Worm (Caenorhabditis elegans) whole organism, L2 larva: Measurements from ENCODE around the gene C25E10.13.

Experiments
- C34F6.9 ChIP-seq: fragments of 150-350 bp; optimal IDR thresholded peaks from 2 replicates; lab custom pipeline; 2014; ENCODE audit warnings: missing biosample characterization, missing genetic modification characterization
- F13H6.1 ChIP-seq: sonication (generic microtip); optimal IDR thresholded peaks from 2 replicates; lab custom pipeline; 2016; ENCODE audit warnings: missing genetic modification characterization, missing compliant biosample characterization
- R02D3.7 ChIP-seq: fragments of 150-350 bp; optimal IDR thresholded peaks from 2 replicates; lab custom pipeline; 2014; ENCODE audit warnings: missing biosample characterization, missing genetic modification characterization
- Y55F3AM.14 ChIP-seq: fragments of 200-800 bp; sonication (Bioruptor generic); optimal IDR thresholded peaks from 2 replicates; lab custom pipeline; 2018; ENCODE audit warnings: mild to moderate bottlenecking, missing genetic modification characterization, missing compliant biosample characterization
- ZK546.5 ChIP-seq: sonication (generic microtip); optimal IDR thresholded peaks from 2 replicates; lab custom pipeline; 2017; ENCODE audit warnings: missing biosample characterization, missing genetic modification characterization
- aly-2 ChIP-seq: fragments of 150-350 bp; optimal IDR thresholded peaks from 2 replicates; lab custom pipeline; 2014; ENCODE audit warnings: missing biosample characterization, missing genetic modification characterization
- ama-1 ChIP-seq: fragments of 150-350 bp; optimal IDR thresholded peaks from 2 replicates; lab custom pipeline; 2018; ENCODE audit warnings: inconsistent platforms
- ceh-16 ChIP-seq: fragments of 150-350 bp; optimal IDR thresholded peaks from 2 replicates; lab custom pipeline; 2014; ENCODE audit warnings: missing biosample characterization, missing genetic modification characterization
- ceh-82 ChIP-seq: fragments of 150-350 bp; optimal IDR thresholded peaks from 2 replicates; lab custom pipeline; 2014; ENCODE audit warnings: missing biosample characterization, missing genetic modification characterization
- crh-2 ChIP-seq: sonication (generic microtip); optimal IDR thresholded peaks from 2 replicates; lab custom pipeline; 2017; ENCODE audit warnings: missing biosample characterization, missing genetic modification characterization
- fos-1 ChIP-seq: fragments of 150-350 bp; optimal IDR thresholded peaks from 2 replicates; lab custom pipeline; 2014; ENCODE audit warnings: missing biosample characterization, missing genetic modification characterization
- lin-11 ChIP-seq: fragments of 150-350 bp; sonication (generic microtip); optimal IDR thresholded peaks from 2 replicates; lab custom pipeline; 2014; ENCODE audit warnings: missing biosample characterization, missing genetic modification characterization, inconsistent platforms, mixed read lengths
- lin-39 ChIP-seq: fragments of 150-350 bp; optimal IDR thresholded peaks from 2 replicates; lab custom pipeline; 2014; ENCODE audit warnings: missing biosample characterization, missing genetic modification reagents, missing genetic modification characterization
- lsy-2 ChIP-seq, 2 experiments: fragments of 150-350 bp in 1 of 2; sonication (generic microtip) in 1 of 2; optimal IDR thresholded peaks; 2 replicates each; lab custom pipeline; 2014 to 2017; ENCODE audit warnings: missing biosample characterization in 2 of 2, missing genetic modification characterization in 2 of 2
- mab-5 ChIP-seq: fragments of 150-350 bp; optimal IDR thresholded peaks from 2 replicates; lab custom pipeline; 2014; ENCODE audit warnings: missing biosample characterization, missing genetic modification characterization
- mdl-1 ChIP-seq, 2 experiments: fragments of 150-350 bp in 1 of 2; sonication (generic microtip) in 1 of 2; optimal IDR thresholded peaks; 2 replicates each; lab custom pipeline; 2017; ENCODE audit warnings: missing biosample characterization in 2 of 2, missing genetic modification characterization in 2 of 2
- nhr-10 ChIP-seq: sonication (generic microtip); optimal IDR thresholded peaks from 2 replicates; lab custom pipeline; 2017; ENCODE audit warnings: missing biosample characterization, missing genetic modification characterization
- nhr-11 ChIP-seq: fragments of 150-350 bp; optimal IDR thresholded peaks from 2 replicates; lab custom pipeline; 2014; ENCODE audit warnings: missing biosample characterization, missing genetic modification characterization
- nhr-12 ChIP-seq: fragments of 150-350 bp; optimal IDR thresholded peaks from 2 replicates; lab custom pipeline; 2014; ENCODE audit warnings: missing biosample characterization, missing genetic modification characterization
- nhr-129 ChIP-seq: fragments of 150-350 bp; optimal IDR thresholded peaks from 2 replicates; lab custom pipeline; 2014; ENCODE audit warnings: missing biosample characterization, missing genetic modification characterization
- nhr-21 ChIP-seq: fragments of 150-350 bp; optimal IDR thresholded peaks from 2 replicates; lab custom pipeline; 2014; ENCODE audit warnings: missing biosample characterization, missing genetic modification characterization
- nhr-23 ChIP-seq: fragments of 150-350 bp; optimal IDR thresholded peaks from 2 replicates; lab custom pipeline; 2014; ENCODE audit warnings: missing biosample characterization, missing genetic modification reagents, missing genetic modification characterization
- nhr-25 ChIP-seq: fragments of 150-350 bp; sonication (generic microtip); optimal IDR thresholded peaks from 3 replicates; lab custom pipeline; 2014; ENCODE audit warnings: missing biosample characterization, missing genetic modification characterization
- nhr-6 ChIP-seq: fragments of 150-350 bp; optimal IDR thresholded peaks from 2 replicates; lab custom pipeline; 2014; ENCODE audit warnings: missing biosample characterization, missing genetic modification characterization
- peb-1 ChIP-seq: fragments of 150-350 bp; optimal IDR thresholded peaks from 2 replicates; lab custom pipeline; 2014; ENCODE audit warnings: missing biosample characterization, missing genetic modification characterization
- sem-4 ChIP-seq: fragments of 150-350 bp; optimal IDR thresholded peaks from 2 replicates; lab custom pipeline; 2014; ENCODE audit warnings: missing biosample characterization, missing genetic modification reagents, missing genetic modification characterization
- skn-1 ChIP-seq: sonication (generic microtip); optimal IDR thresholded peaks from 2 replicates; lab custom pipeline; 2017; ENCODE audit warnings: missing biosample characterization, missing genetic modification characterization
- sma-3 ChIP-seq: sonication (generic microtip); optimal IDR thresholded peaks from 2 replicates; lab custom pipeline; 2016; ENCODE audit warnings: missing genetic modification reagents, missing genetic modification characterization, missing compliant biosample characterization
- sma-9 ChIP-seq, 2 experiments: fragments of 150-350 bp in 1 of 2; sonication (generic microtip) in 1 of 2; optimal IDR thresholded peaks; 2 replicates each; lab custom pipeline; 2014 to 2016; ENCODE audit warnings: missing genetic modification characterization in 2 of 2, mild to moderate bottlenecking in 1 of 2, missing biosample characterization in 1 of 2, missing compliant biosample characterization in 1 of 2, missing genetic modification reagents in 1 of 2, moderate library complexity in 1 of 2
- snpc-4 ChIP-seq: fragments of 150-350 bp; optimal IDR thresholded peaks from 2 replicates; lab custom pipeline; 2014; ENCODE audit warnings: missing biosample characterization, missing genetic modification characterization
- unc-55 ChIP-seq: fragments of 150-350 bp; sonication (generic microtip); optimal IDR thresholded peaks from 3 replicates; lab custom pipeline; 2014; ENCODE audit warnings: missing biosample characterization, missing genetic modification reagents, missing genetic modification characterization
- unc-62 ChIP-seq: fragments of 150-350 bp; optimal IDR thresholded peaks from 2 replicates; lab custom pipeline; 2014; ENCODE audit warnings: missing biosample characterization, missing genetic modification reagents, missing genetic modification characterization
- zag-1 ChIP-seq: fragments of 150-350 bp; optimal IDR thresholded peaks from 2 replicates; lab custom pipeline; 2014; ENCODE audit warnings: missing biosample characterization, missing genetic modification characterization
- ztf-1 ChIP-seq: fragments of 200-800 bp; sonication (Bioruptor generic); conservative IDR thresholded peaks from 2 replicates; pipeline ENCODE4 v1.3.6; 2022; ENCODE audit warnings: missing genetic modification characterization, missing compliant biosample characterization
- ztf-11 ChIP-seq: sonication (generic microtip); optimal IDR thresholded peaks from 2 replicates; lab custom pipeline; 2017; ENCODE audit warnings: missing biosample characterization, missing genetic modification characterization
- ztf-4 ChIP-seq: fragments of 150-350 bp; optimal IDR thresholded peaks from 2 replicates; lab custom pipeline; 2014; ENCODE audit warnings: missing biosample characterization, missing genetic modification characterization

C25E10.13 gene

DNA sequence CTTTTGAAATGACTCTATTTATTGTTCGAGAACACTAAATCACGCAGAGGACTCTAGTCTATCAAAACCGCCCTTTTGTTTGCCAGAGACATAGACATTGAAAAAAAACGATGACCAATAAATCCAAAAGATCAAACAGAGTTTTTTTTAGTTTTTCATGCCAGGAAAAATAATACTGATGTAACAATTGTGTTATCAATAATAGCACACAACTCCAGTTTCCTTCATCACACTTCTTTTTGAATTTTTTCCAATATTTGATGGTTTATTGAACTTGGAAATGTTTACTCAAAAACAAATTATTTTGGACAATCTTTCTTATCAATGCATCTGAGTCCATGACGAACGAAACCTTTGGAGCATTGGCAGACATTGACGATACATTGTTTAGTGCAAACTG, 5.6 kb upstream of the C25E10.13 start, which contains the start of gene C25E10.8:
TSS of gene C25E10.8 (minus strand) at position 101 of the 400 bp plus-strand sequence.
- TF ChIP-seq nhr-25 (tag; lab: Kevin White, UChicago) (no peak), nhr-21 (tag; lab: Kevin White, UChicago) (no peak), ceh-82 (no peak)

DNA sequence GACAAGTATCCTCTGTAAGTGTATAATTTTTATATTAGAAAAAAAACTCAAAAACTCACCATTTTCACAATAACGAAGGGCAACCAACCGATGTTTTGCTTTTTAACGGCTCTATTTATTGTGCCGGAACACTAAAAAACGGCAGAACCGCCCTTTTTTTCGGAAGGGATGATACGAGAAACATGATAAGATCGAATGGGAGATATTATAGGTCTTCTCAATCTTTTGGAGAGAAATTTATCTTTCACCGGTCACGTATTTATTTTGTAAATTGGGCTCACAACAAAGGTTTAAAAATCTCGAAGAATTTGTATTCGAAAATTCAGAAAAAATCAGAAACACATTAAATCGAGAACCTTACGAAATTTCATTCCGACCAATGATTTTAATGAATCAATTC, 4.8 kb upstream of the C25E10.13 start, which contains the start of gene swm-1:
TSS of gene swm-1 (minus strand) at position 101 of the 400 bp plus-strand sequence.
- TF ChIP-seq skn-1 (tag; lab: Kevin White, UChicago) (no peak), fos-1 (tag; lab: Kevin White, UChicago) (no peak), ztf-1 (no peak), sma-3 (no peak), nhr-11 (no peak), nhr-12 (tag; lab: Kevin White, UChicago) (no peak), nhr-6 (tag; lab: Kevin White, UChicago) (no peak), nhr-129 (tag; lab: Kevin White, UChicago) (no peak)

DNA sequence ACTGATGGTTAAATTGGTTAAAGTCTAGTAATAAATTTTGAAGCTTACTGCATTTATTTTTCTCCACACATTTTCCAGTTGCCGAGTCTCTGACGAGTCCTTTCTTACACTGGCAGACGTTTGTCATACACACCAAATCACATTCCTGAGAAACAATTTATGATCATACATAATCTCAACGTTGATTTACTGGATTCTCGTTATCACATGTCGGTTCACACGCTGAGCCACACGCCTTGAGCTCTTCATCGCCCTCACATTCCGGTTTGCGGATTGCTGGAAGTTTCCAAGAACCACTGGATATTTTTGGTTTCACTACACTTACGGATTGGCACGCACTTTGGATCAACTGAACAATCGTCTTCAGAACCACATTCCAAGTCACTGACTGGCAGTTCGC, 3.9 kb upstream of the C25E10.13 start:
- TF ChIP-seq sem-4 (tag; lab: Kevin White, UChicago), result no peak
- TF ChIP-seq nhr-21 (tag; lab: Kevin White, UChicago), result peak; percentile 11

DNA sequence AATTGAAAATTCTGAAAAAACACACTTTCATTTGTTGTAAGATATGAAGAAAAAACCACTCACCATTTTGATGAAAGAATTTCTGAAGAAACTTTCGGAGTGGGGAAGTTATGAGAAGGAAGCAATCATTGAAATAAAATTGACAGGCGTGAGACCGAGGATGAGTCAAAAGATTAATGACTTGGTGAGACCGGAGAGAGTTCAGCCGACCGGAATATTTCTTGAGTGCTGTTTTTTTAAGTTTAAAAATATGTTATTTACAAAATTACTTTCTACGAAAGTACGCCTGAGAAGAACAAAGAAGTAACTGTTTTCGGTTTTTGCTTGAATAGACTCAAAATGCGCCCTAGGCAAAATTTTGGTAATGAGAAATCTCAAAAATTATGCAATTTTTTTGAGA, 3.3 kb upstream of the C25E10.13 start, which contains the start of gene C25E10.10:
TSS of gene C25E10.10 (minus strand) at position 101 of the 400 bp plus-strand sequence.
- TF ChIP-seq F13H6.1 (tag; lab: Kevin White, UChicago) (no peak), ztf-11 (no peak), skn-1 (tag; lab: Kevin White, UChicago) (no peak), ama-1 (lab: Kevin White, UChicago) (no peak), ZK546.5 (tag; lab: Kevin White, UChicago) (no peak), mdl-1 (tag; optimal IDR thresholded peaks at IDR 0.05; lab: Kevin White, UChicago) (no peak), peb-1 (tag; lab: Kevin White, UChicago) (no peak), nhr-6 (tag; lab: Kevin White, UChicago) (no peak), nhr-12 (tag; lab: Kevin White, UChicago) (no peak), fos-1 (tag; lab: Kevin White, UChicago) (no peak), snpc-4 (no peak), unc-62 (GFP tag; lab: Kevin White, UChicago) (no peak), crh-2 (tag; lab: Kevin White, UChicago) (no peak), lin-39 (tag; lab: Kevin White, UChicago) (no peak), nhr-21 (tag; lab: Kevin White, UChicago) (no peak), mab-5 (no peak)

DNA sequence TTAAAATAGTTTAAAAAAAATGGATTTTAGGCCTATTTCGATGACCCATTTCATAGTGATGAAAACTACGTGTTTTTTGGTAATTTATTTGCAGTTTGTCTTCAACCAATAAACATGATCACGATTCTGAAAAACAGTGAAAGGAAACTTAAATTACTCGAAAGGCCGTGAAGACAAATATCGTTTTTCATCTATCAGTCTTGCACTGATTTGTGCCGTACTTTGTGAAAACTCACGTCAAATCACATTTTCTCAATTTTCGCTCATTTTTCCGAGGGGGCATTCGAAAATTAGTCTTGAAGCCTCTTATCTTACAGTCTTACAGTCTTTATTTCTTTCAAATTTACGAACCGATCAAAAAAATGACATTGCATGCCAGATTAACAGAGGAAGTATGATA, 896 bp upstream of the C25E10.13 start, which contains the start of gene C25E10.11:
TSS of gene C25E10.11 (minus strand) at position 101 of the 400 bp plus-strand sequence.
- no peak for TF ChIP-seq ceh-16 (tag; lab: Kevin White, UChicago)
- TF ChIP-seq aly-2 (tag; lab: Kevin White, UChicago), result no peak
- no peak for TF ChIP-seq snpc-4
- TF ChIP-seq nhr-10, result no peak
- TF ChIP-seq nhr-23 (tag; lab: Kevin White, UChicago), result no peak
- no peak for TF ChIP-seq R02D3.7 (tag; lab: Kevin White, UChicago)
- TF ChIP-seq ztf-4 (tag; lab: Kevin White, UChicago), result no peak
- no peak for TF ChIP-seq ztf-11
- TF ChIP-seq ZK546.5 (tag; lab: Kevin White, UChicago), result no peak
- no peak for TF ChIP-seq nhr-6 (tag; lab: Kevin White, UChicago)
- TF ChIP-seq nhr-25 (tag; lab: Kevin White, UChicago), result no peak
- TF ChIP-seq lin-39 (tag; lab: Kevin White, UChicago), result no peak
- no peak for TF ChIP-seq sma-9 (GFP tag; optimal IDR thresholded peaks at IDR 0.05; lab: Kevin White, UChicago)
- no peak for TF ChIP-seq sma-9 (tag; optimal IDR thresholded peaks at IDR 0.05; lab: Kevin White, UChicago)
- no peak for TF ChIP-seq skn-1 (tag; lab: Kevin White, UChicago)
- TF ChIP-seq Y55F3AM.14, result no peak
- TF ChIP-seq nhr-129 (tag; lab: Kevin White, UChicago), result no peak
- TF ChIP-seq unc-55 (GFP tag; lab: Kevin White, UChicago), result no peak

DNA sequence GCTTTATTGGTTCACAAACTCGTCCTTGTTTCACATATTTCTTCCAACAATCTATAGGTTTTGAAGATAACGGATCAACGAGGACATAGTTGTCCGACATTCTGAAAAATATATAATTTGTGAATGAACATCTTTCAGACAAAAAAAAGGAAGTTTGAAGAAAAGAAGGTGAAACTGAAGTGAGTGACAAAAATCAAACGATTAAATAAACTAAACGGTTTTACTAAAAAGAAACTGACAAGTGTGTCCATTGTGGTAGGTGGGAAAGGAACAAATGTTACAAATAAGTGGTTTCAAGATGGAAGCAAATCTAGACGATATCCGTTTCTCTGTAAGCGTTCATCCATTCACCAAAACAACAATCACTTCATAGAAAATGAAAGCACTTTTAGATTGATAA, 2.8 kb downstream of the C25E10.13 start, which contains the start of gene C25E10.12:
TSS of gene C25E10.12 (minus strand) at position 101 of the 400 bp plus-strand sequence.
- no peak for TF ChIP-seq zag-1 (tag; lab: Kevin White, UChicago)
- TF ChIP-seq lsy-2 (tag; optimal IDR thresholded peaks at IDR 0.05; lab: Kevin White, UChicago), result no peak
- no peak for TF ChIP-seq nhr-21 (tag; lab: Kevin White, UChicago)
- TF ChIP-seq skn-1 (tag; lab: Kevin White, UChicago), result no peak
- TF ChIP-seq lin-11 (tag; lab: Kevin White, UChicago), result no peak
- no peak for TF ChIP-seq ceh-82
- TF ChIP-seq C34F6.9 (tag; lab: Kevin White, UChicago), result no peak
- no peak for TF ChIP-seq F13H6.1 (tag; lab: Kevin White, UChicago)
